Fruit fly (Drosophila melanogaster) whole organism, embryonic: Measurements from ENCODE around the gene CG42824.
A peak's percentile ranks its signal among the peaks of the same experiment; 100 is the strongest.

Experiments
- Abd-B ChIP-seq: fragments of 200-800 bp; sonication (Bioruptor generic); optimal IDR thresholded peaks from 2 replicates; lab custom pipeline; 2018; ENCODE audit warnings: missing biosample characterization, mild to moderate bottlenecking, missing genetic modification characterization, moderate library complexity
- BEAF-32 ChIP-seq: fragments of 200-800 bp; sonication (Bioruptor generic); optimal IDR thresholded peaks from 3 replicates; lab custom pipeline; 2017; ENCODE audit warnings: missing biosample characterization, missing genetic modification characterization, mild to moderate bottlenecking, moderate library complexity, missing genetic modification reagents
- Bdp1 ChIP-seq: fragments of 200-800 bp; sonication (Bioruptor generic); optimal IDR thresholded peaks from 3 replicates; lab custom pipeline; 2016; ENCODE audit warnings: missing biosample characterization, missing genetic modification characterization
- BtbVII ChIP-seq: fragments of 200-800 bp; sonication (Bioruptor generic); optimal IDR thresholded peaks from 3 replicates; lab custom pipeline; 2017; ENCODE audit warnings: missing biosample characterization, mild to moderate bottlenecking, missing genetic modification characterization
- CG10147 ChIP-seq: fragments of 200-800 bp; sonication (Bioruptor generic); optimal IDR thresholded peaks from 2 replicates; lab custom pipeline; 2019; ENCODE audit warnings: missing biosample characterization, mild to moderate bottlenecking, missing genetic modification characterization, moderate library complexity
- CG11247 ChIP-seq: fragments of 200-800 bp; sonication (Bioruptor generic); IDR thresholded peaks from 2 replicates; pipeline ENCODE4 v1.3.6; 2022; ENCODE audit warnings: missing biosample characterization, missing genetic modification characterization
- CG12071 ChIP-seq: fragments of 200-800 bp; sonication (Bioruptor generic); optimal IDR thresholded peaks from 3 replicates; lab custom pipeline; 2018; ENCODE audit warnings: missing biosample characterization, mild to moderate bottlenecking, missing genetic modification characterization
- CG12236 ChIP-seq: fragments of 200-800 bp; sonication (Bioruptor generic); optimal IDR thresholded peaks from 2 replicates; lab custom pipeline; 2016; ENCODE audit warnings: missing biosample characterization, missing genetic modification characterization
- CG1233 ChIP-seq: fragments of 200-800 bp; sonication (Bioruptor generic); optimal IDR thresholded peaks from 4 replicates; lab custom pipeline; 2018; ENCODE audit warnings: missing biosample characterization, mild to moderate bottlenecking, missing genetic modification characterization
- CG12391 ChIP-seq: fragments of 200-800 bp; sonication (Bioruptor generic); optimal IDR thresholded peaks from 3 replicates; lab custom pipeline; 2018; ENCODE audit warnings: missing biosample characterization, mild to moderate bottlenecking, missing genetic modification characterization, moderate library complexity
- CG12744 ChIP-seq: fragments of 200-800 bp; sonication (Bioruptor generic); optimal IDR thresholded peaks from 2 replicates; lab custom pipeline; 2016; ENCODE audit warnings: missing biosample characterization, missing genetic modification characterization
- CG15514 ChIP-seq: fragments of 200-800 bp; sonication (Bioruptor generic); optimal IDR thresholded peaks from 3 replicates; lab custom pipeline; 2017; ENCODE audit warnings: missing biosample characterization, missing genetic modification characterization, mild to moderate bottlenecking, moderate library complexity, missing genetic modification reagents
- CG18011 ChIP-seq: fragments of 200-800 bp; sonication (Bioruptor generic); optimal IDR thresholded peaks from 2 replicates; lab custom pipeline; 2017; ENCODE audit warnings: missing biosample characterization, missing genetic modification characterization, mild to moderate bottlenecking, moderate library complexity, missing genotype
- CG18764 ChIP-seq: fragments of 200-800 bp; sonication (Bioruptor generic); optimal IDR thresholded peaks from 3 replicates; lab custom pipeline; 2016; ENCODE audit warnings: missing biosample characterization, missing genetic modification characterization
- CG31441 ChIP-seq: fragments of 200-800 bp; sonication (Bioruptor generic); IDR thresholded peaks from 2 replicates; pipeline ENCODE4 v1.3.6; 2022; ENCODE audit warnings: missing biosample characterization, missing genetic modification characterization
- CG34422 ChIP-seq: fragments of 200-800 bp; sonication (Bioruptor generic); IDR thresholded peaks from 3 replicates; pipeline ENCODE4 v1.3.6; 2022; ENCODE audit warnings: missing biosample characterization, missing genetic modification characterization
- CG3995 ChIP-seq: fragments of 200-800 bp; sonication (Bioruptor generic); optimal IDR thresholded peaks from 3 replicates; lab custom pipeline; 2016; ENCODE audit warnings: missing biosample characterization, missing genetic modification characterization
- CG42726 ChIP-seq: fragments of 200-800 bp; sonication (Bioruptor generic); IDR thresholded peaks from 2 replicates; pipeline ENCODE4 v1.3.6; 2022; ENCODE audit warnings: missing biosample characterization, missing genetic modification characterization; ENCODE audit not compliant: partially characterized antibody
- CG4730 ChIP-seq: fragments of 200-800 bp; sonication (Bioruptor generic); IDR thresholded peaks from 2 replicates; pipeline ENCODE4 v1.3.6; 2022; ENCODE audit warnings: missing biosample characterization, missing genetic modification characterization
- CG7928 ChIP-seq: fragments of 200-800 bp; sonication (Bioruptor generic); optimal IDR thresholded peaks from 2 replicates; lab custom pipeline; 2017; ENCODE audit warnings: missing biosample characterization, mild to moderate bottlenecking, missing genetic modification characterization
- D19A ChIP-seq: fragments of 200-800 bp; optimal IDR thresholded peaks from 3 replicates; lab custom pipeline; 2019; ENCODE audit warnings: missing biosample characterization, mild to moderate bottlenecking, missing genetic modification characterization, moderate library complexity
- Dek ChIP-seq: fragments of 200-800 bp; sonication (Bioruptor generic); optimal IDR thresholded peaks from 3 replicates; lab custom pipeline; 2019; ENCODE audit warnings: missing biosample characterization, mild to moderate bottlenecking, missing genetic modification characterization, moderate library complexity
- Dll ChIP-seq: fragments of 200-800 bp; sonication (Bioruptor generic); IDR thresholded peaks from 4 replicates; pipeline ENCODE4 v1.3.6; 2022; ENCODE audit warnings: missing biosample characterization, missing genetic modification characterization; ENCODE audit not compliant: partially characterized antibody
- Eip74EF ChIP-seq, 2 experiments: fragments of 200-800 bp in 1 of 2; fragments of >200 bp in 1 of 2; sonication (Bioruptor generic) in 1 of 2; optimal IDR thresholded peaks; 2 replicates each; lab custom pipeline; 2017 to 2019; ENCODE audit warnings: missing biosample characterization in 2 of 2, missing genetic modification characterization in 2 of 2, mild to moderate bottlenecking in 1 of 2, moderate library complexity in 1 of 2
- HLH3B ChIP-seq: fragments of 200-800 bp; sonication (Bioruptor generic); IDR thresholded peaks from 2 replicates; pipeline ENCODE4 v1.3.6; 2022; ENCODE audit warnings: missing biosample characterization, missing genetic modification characterization
- Hr3 ChIP-seq: fragments of 200-800 bp; sonication (Bioruptor generic); optimal IDR thresholded peaks from 3 replicates; lab custom pipeline; 2016; ENCODE audit warnings: missing biosample characterization, missing genetic modification characterization
- Mrtf ChIP-seq: fragments of 200-800 bp; sonication (Bioruptor generic); IDR thresholded peaks from 3 replicates; pipeline ENCODE4 v1.3.6; 2022; ENCODE audit warnings: missing biosample characterization, missing genetic modification characterization
- Nf-YA ChIP-seq: fragments of 200-800 bp; sonication (Bioruptor generic); IDR thresholded peaks from 2 replicates; pipeline ENCODE4 v1.3.6; 2022; ENCODE audit warnings: missing biosample characterization, missing genetic modification characterization
- Usf ChIP-seq: fragments of 200-800 bp; sonication (Bioruptor generic); optimal IDR thresholded peaks from 2 replicates; lab custom pipeline; 2017; ENCODE audit warnings: missing genotype, missing biosample characterization, missing genetic modification characterization
- ac ChIP-seq: fragments of 200-800 bp; sonication (Bioruptor generic); optimal IDR thresholded peaks from 3 replicates; lab custom pipeline; 2017; ENCODE audit warnings: missing biosample characterization, mild to moderate bottlenecking, missing genetic modification characterization
- ara ChIP-seq: fragments of 200-800 bp; sonication (Bioruptor generic); IDR thresholded peaks from 2 replicates; pipeline ENCODE4 v1.3.6; 2022; ENCODE audit warnings: missing biosample characterization, missing genetic modification characterization
- bigmax ChIP-seq: fragments of 200-800 bp; sonication (Bioruptor generic); optimal IDR thresholded peaks from 2 replicates; lab custom pipeline; 2018; ENCODE audit warnings: missing biosample characterization, mild to moderate bottlenecking, missing genetic modification characterization
- cato ChIP-seq: fragments of 200-800 bp; sonication (Bioruptor generic); optimal IDR thresholded peaks from 2 replicates; lab custom pipeline; 2016; ENCODE audit warnings: missing biosample characterization, missing genetic modification characterization, borderline replicate concordance
- crol ChIP-seq: fragments of 200-800 bp; sonication (Bioruptor generic); IDR thresholded peaks from 2 replicates; pipeline ENCODE4 v1.3.6; 2022; ENCODE audit warnings: missing biosample characterization, missing genetic modification characterization
- danr ChIP-seq: fragments of 200-800 bp; sonication (Bioruptor generic); IDR thresholded peaks from 2 replicates; pipeline ENCODE4 v1.3.6; 2022; ENCODE audit warnings: missing biosample characterization, missing genetic modification characterization
- ems ChIP-seq: fragments of 200-800 bp; sonication (Bioruptor generic); optimal IDR thresholded peaks from 3 replicates; lab custom pipeline; 2016; ENCODE audit warnings: missing biosample characterization, missing genetic modification characterization
- en ChIP-seq: fragments of 200-800 bp; sonication (Bioruptor generic); optimal IDR thresholded peaks from 2 replicates; lab custom pipeline; 2016; ENCODE audit warnings: missing biosample characterization, missing genetic modification characterization
- fd3F ChIP-seq: fragments of 200-800 bp; sonication (Bioruptor generic); optimal IDR thresholded peaks from 2 replicates; lab custom pipeline; 2018; ENCODE audit warnings: missing biosample characterization, mild to moderate bottlenecking, missing genetic modification characterization, moderate library complexity
- fd96Cb ChIP-seq: fragments of 200-800 bp; sonication (Bioruptor generic); optimal IDR thresholded peaks from 2 replicates; lab custom pipeline; 2018; ENCODE audit warnings: missing biosample characterization, mild to moderate bottlenecking, missing genetic modification characterization, moderate library complexity
- gem ChIP-seq: fragments of 200-800 bp; sonication (Bioruptor generic); optimal IDR thresholded peaks from 2 replicates; lab custom pipeline; 2019; ENCODE audit warnings: missing biosample characterization, mild to moderate bottlenecking, missing genetic modification characterization, moderate library complexity
- ham ChIP-seq: fragments of 200-800 bp; sonication (Bioruptor generic); IDR thresholded peaks from 2 replicates; pipeline ENCODE4 v1.3.6; 2022; ENCODE audit warnings: missing biosample characterization, missing genetic modification characterization
- lab ChIP-seq: fragments of 200-800 bp; sonication (Bioruptor generic); optimal IDR thresholded peaks from 3 replicates; lab custom pipeline; 2017; ENCODE audit warnings: missing biosample characterization, missing genetic modification characterization, mild to moderate bottlenecking, moderate library complexity, missing genetic modification reagents
- lbe ChIP-seq: fragments of 200-800 bp; sonication (Bioruptor generic); optimal IDR thresholded peaks from 2 replicates; lab custom pipeline; 2016; ENCODE audit warnings: missing biosample characterization, mild to moderate bottlenecking, missing genetic modification characterization
- mirr ChIP-seq: fragments of 200-800 bp; sonication (Bioruptor generic); optimal IDR thresholded peaks from 3 replicates; lab custom pipeline; 2018; ENCODE audit warnings: missing biosample characterization, mild to moderate bottlenecking, missing genetic modification characterization
- phol ChIP-seq: fragments of 200-800 bp; sonication (Bioruptor generic); optimal IDR thresholded peaks from 3 replicates; lab custom pipeline; 2018; ENCODE audit warnings: missing biosample characterization, mild to moderate bottlenecking, missing genetic modification characterization, moderate library complexity
- pros ChIP-seq: fragments of 200-800 bp; sonication (Bioruptor generic); optimal IDR thresholded peaks from 3 replicates; lab custom pipeline; 2019; ENCODE audit warnings: missing biosample characterization, mild to moderate bottlenecking, missing genetic modification characterization, moderate library complexity
- sd ChIP-seq: fragments of 200-800 bp; sonication (Bioruptor generic); optimal IDR thresholded peaks from 3 replicates; lab custom pipeline; 2018; ENCODE audit warnings: missing biosample characterization, mild to moderate bottlenecking, missing genetic modification characterization, moderate library complexity
- sens ChIP-seq: fragments of 200-800 bp; sonication (Bioruptor generic); peaks from one replicate; lab custom pipeline; 2016; ENCODE audit warnings: missing biosample characterization, missing genetic modification characterization
- sob ChIP-seq: fragments of 200-800 bp; sonication (Bioruptor generic); IDR thresholded peaks from 2 replicates; pipeline ENCODE4 v1.3.6; 2022; ENCODE audit warnings: missing biosample characterization, missing genetic modification characterization
- ttk ChIP-seq: fragments of 200-800 bp; sonication (Bioruptor generic); IDR thresholded peaks from 2 replicates; pipeline ENCODE4 v2.1.2; 2022; ENCODE audit warnings: missing biosample characterization, missing genetic modification characterization

The CG42824 gene

DNA sequence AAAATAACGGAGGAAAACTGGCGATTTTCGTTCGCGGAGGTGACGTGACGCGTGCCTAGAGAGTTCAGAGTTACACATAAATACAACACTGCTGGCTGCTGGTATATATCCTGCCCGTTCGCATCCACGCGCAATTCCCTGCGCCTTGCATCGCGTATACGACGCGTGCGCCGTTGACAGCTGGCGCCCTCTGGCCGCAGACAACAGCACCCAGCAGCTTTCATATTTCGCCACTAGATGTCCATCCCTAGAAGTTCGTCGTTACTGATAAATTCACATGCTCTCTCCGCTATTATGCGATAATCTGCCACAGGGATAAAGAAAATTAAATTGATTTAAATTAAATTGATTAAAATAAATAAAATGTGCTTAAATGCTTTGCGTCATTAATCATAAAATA, 3.9 kb downstream of the CG42824 start, which contains the start of gene Sur-8 (continued):
- no peak for TF ChIP-seq Usf (GFP tag; lab: Kevin White, UChicago)
- peak; percentile 29 for TF ChIP-seq fd3F (GFP tag; lab: Kevin White, UChicago)
- TF ChIP-seq en = peak; percentile 33
- TF ChIP-seq ham (GFP tag; lab: Robert Waterston, UW) = no peak; the same call in 1 of the 2 replicates
- TF ChIP-seq CG18011 (GFP tag; lab: Kevin White, UChicago) = peak; percentile 25
- TF ChIP-seq CG1233 (GFP tag; lab: Kevin White, UChicago) = peak; percentile 61
- no peak for TF ChIP-seq danr (GFP tag; lab: Robert Waterston, UW)
- TF ChIP-seq CG10147 = no peak
- TF ChIP-seq CG12744 (GFP tag; lab: Kevin White, UChicago) = peak; percentile 45
- TF ChIP-seq BEAF-32 = peak; percentile 4
- peak; percentile 79 for TF ChIP-seq lab (GFP tag; lab: Kevin White, UChicago)
- peak; percentile 35 for TF ChIP-seq CG3995 (GFP tag; lab: Kevin White, UChicago)
- peak; percentile 67 for TF ChIP-seq sob (GFP tag; lab: Robert Waterston, UW)
- no peak for TF ChIP-seq bigmax (GFP tag; lab: Kevin White, UChicago)
- peak; percentile 25 for TF ChIP-seq BtbVII (GFP tag; lab: Kevin White, UChicago)
- TF ChIP-seq HLH3B (GFP tag; lab: Robert Waterston, UW) = peak; percentile 67
- no peak for TF ChIP-seq phol (tag; lab: Kevin White, UChicago)
- TF ChIP-seq Nf-YA (GFP tag; lab: Robert Waterston, UW) = no peak
- TF ChIP-seq CG15514 = peak; percentile 75
- peak; percentile 91 for TF ChIP-seq sens
- TF ChIP-seq ara = no peak
- no peak for TF ChIP-seq CG12236 (GFP tag; lab: Kevin White, UChicago)
- TF ChIP-seq ac (GFP tag; lab: Kevin White, UChicago) = no peak
- no peak for TF ChIP-seq Dll
- TF ChIP-seq lbe = no peak
- TF ChIP-seq ttk (GFP tag; lab: Robert Waterston, UW) = peak; percentile 64
- TF ChIP-seq Bdp1 (GFP tag; lab: Kevin White, UChicago) = peak; percentile 25
- peak; percentile 1 for TF ChIP-seq fd96Cb (tag; lab: Kevin White, UChicago)
- TF ChIP-seq CG7928 (GFP tag; lab: Kevin White, UChicago) = no peak
- TF ChIP-seq crol = no peak
- TF ChIP-seq CG12071 (GFP tag; lab: Kevin White, UChicago) = peak; percentile 48
- TF ChIP-seq CG42726 (GFP tag; lab: Robert Waterston, UW) = peak; percentile 53; the same call in 1 of the 2 replicates
- peak; percentile 71 for TF ChIP-seq CG4730 (GFP tag; lab: Robert Waterston, UW)
- no peak for TF ChIP-seq Abd-B (GFP tag; lab: Kevin White, UChicago)
- TF ChIP-seq Hr3 (GFP tag; lab: Kevin White, UChicago) = peak; percentile 63
- peak; percentile 56 for TF ChIP-seq gem (tag; lab: Kevin White, UChicago)
- no peak for TF ChIP-seq Eip74EF (GFP tag; optimal IDR thresholded peaks at IDR 0.05; lab: Kevin White, UChicago)
- TF ChIP-seq CG18764 = peak; percentile 27
- no peak for TF ChIP-seq CG12391 (tag; lab: Kevin White, UChicago)
- peak; percentile 34 for TF ChIP-seq Dek (tag; lab: Kevin White, UChicago)
- TF ChIP-seq mirr (GFP tag; lab: Kevin White, UChicago) = peak; percentile 67
- no peak for TF ChIP-seq ems (GFP tag; lab: Kevin White, UChicago)
- no peak for TF ChIP-seq cato (GFP tag; lab: Kevin White, UChicago)
- peak; percentile 89 for TF ChIP-seq CG11247
- peak; percentile 58; the same call in 2 of the 3 replicates for TF ChIP-seq CG34422 (GFP tag; lab: Robert Waterston, UW)
- TF ChIP-seq Mrtf (GFP tag; lab: Robert Waterston, UW) = peak; percentile 83
- TF ChIP-seq pros (GFP tag; lab: Kevin White, UChicago) = no peak
- TF ChIP-seq CG31441 (GFP tag; lab: Robert Waterston, UW) = peak; percentile 20; the same call in 1 of the 2 replicates
- no peak for TF ChIP-seq sd (tag; lab: Kevin White, UChicago)
- TF ChIP-seq D19A (tag; lab: Kevin White, UChicago) = no peak
